Worm (Caenorhabditis elegans) whole organism, L1 larva: Measurements from ENCODE around the gene F40G9.12.

Experiments used
- aly-2 ChIP-seq: fragments of 150-350 bp; optimal IDR thresholded peaks from 2 replicates; lab custom pipeline; 2014; ENCODE audit warnings: missing biosample characterization, missing genetic modification characterization
- ama-1 ChIP-seq: fragments of 150-350 bp; optimal IDR thresholded peaks from 2 replicates; lab custom pipeline; 2014
- dpl-1 ChIP-seq, 3 experiments: fragments of 150-350 bp in 2 of 3; sonication (generic microtip) in 1 of 3; optimal IDR thresholded peaks; 2 replicates each; lab custom pipeline; 2014 to 2017; ENCODE audit warnings: missing biosample characterization in 3 of 3, missing genetic modification characterization in 3 of 3, missing genetic modification reagents in 3 of 3
- fos-1 ChIP-seq: fragments of 150-350 bp; optimal IDR thresholded peaks from 2 replicates; lab custom pipeline; 2014; ENCODE audit warnings: missing biosample characterization, missing genetic modification characterization
- mdl-1 ChIP-seq, 2 experiments: fragments of 150-350 bp; optimal IDR thresholded peaks; 2 replicates each; lab custom pipeline; 2014 to 2017; ENCODE audit warnings: missing biosample characterization in 2 of 2, missing genetic modification characterization in 2 of 2, inconsistent platforms in 1 of 2
- nhr-11 ChIP-seq: fragments of 150-350 bp; optimal IDR thresholded peaks from 2 replicates; lab custom pipeline; 2014; ENCODE audit warnings: missing biosample characterization, missing genetic modification characterization
- nhr-12 ChIP-seq: sonication (generic microtip); optimal IDR thresholded peaks from 2 replicates; lab custom pipeline; 2017; ENCODE audit warnings: missing biosample characterization, missing genetic modification characterization
- nhr-76 ChIP-seq: sonication (generic microtip); optimal IDR thresholded peaks from 2 replicates; lab custom pipeline; 2017; ENCODE audit warnings: missing biosample characterization, missing genetic modification characterization
- pag-3 ChIP-seq: sonication (generic microtip); optimal IDR thresholded peaks from 2 replicates; lab custom pipeline; 2017; ENCODE audit warnings: missing genetic modification characterization, mild to moderate bottlenecking, missing compliant biosample characterization, antibody characterized with exemption, borderline replicate concordance; ENCODE audit not compliant: insufficient read depth
- skn-1 ChIP-seq: fragments of 150-350 bp; optimal IDR thresholded peaks from 2 replicates; lab custom pipeline; 2014; ENCODE audit warnings: missing biosample characterization, missing genetic modification characterization
- tbx-2 ChIP-seq: sonication (generic microtip); optimal IDR thresholded peaks from 2 replicates; lab custom pipeline; 2016; ENCODE audit warnings: missing genetic modification characterization, missing compliant biosample characterization

ce11 chrIII:154168-154567 is 17.5 kb upstream of the F40G9.12 start:
- no peak for TF ChIP-seq skn-1
- no peak for TF ChIP-seq ama-1 (lab: Kevin White, UChicago)
- no peak for TF ChIP-seq nhr-76 (tag; lab: Kevin White, UChicago)
- no peak for TF ChIP-seq aly-2 (tag; lab: Kevin White, UChicago)
- no peak for TF ChIP-seq tbx-2 (tag; lab: Kevin White, UChicago)
- no peak for TF ChIP-seq pag-3 (tag; lab: Kevin White, UChicago)
- TF ChIP-seq fos-1 (tag; lab: Kevin White, UChicago): no peak
- TF ChIP-seq nhr-11: no peak
- TF ChIP-seq nhr-12 (tag; lab: Kevin White, UChicago): no peak
- no peak for TF ChIP-seq dpl-1 (GFP tag; optimal IDR thresholded peaks at IDR 0.05; lab: Kevin White, UChicago)
- TF ChIP-seq mdl-1 (tag; optimal IDR thresholded peaks at IDR 0.05; lab: Kevin White, UChicago): no peak
